Worm (Caenorhabditis elegans): ENCODE measurements around the gene rmd-6.

DNA sequence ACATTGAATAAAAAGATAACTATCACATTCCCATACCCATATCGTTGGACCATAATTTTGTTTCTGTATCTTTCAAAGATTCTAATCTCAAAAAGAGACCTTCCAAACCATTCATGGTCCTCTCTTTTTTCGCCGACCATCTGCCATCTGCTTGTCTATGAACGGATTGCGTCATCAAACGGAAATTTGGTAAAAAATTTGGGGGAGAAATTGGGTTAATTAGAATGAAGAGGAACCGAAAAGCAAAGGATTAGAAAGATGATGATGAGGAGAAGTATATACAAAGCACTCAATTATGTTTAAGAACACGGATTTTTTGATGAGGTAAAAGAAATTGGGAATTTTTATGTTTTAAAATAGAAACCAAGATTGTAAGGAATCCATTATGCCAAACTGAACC lies 41.3 kb downstream of the rmd-6 start:
- TF ChIP-seq tab-1 (GFP tag; IDR thresholded peaks at IDR 0.05) (no peak), klf-2 (GFP tag; conservative IDR thresholded peaks at IDR 0.05) (no peak), ztf-23 (GFP tag; IDR thresholded peaks at IDR 0.05) (no peak), cog-1 (tag; optimal IDR thresholded peaks at IDR 0.05) (no peak), flt-1 (GFP tag; IDR thresholded peaks at IDR 0.05) (no peak)
